Worm (Caenorhabditis elegans) whole organism, L4 larva: ENCODE measurements around the gene B0244.10.

Experiments used
- F26F4.8 ChIP-seq: fragments of 200-800 bp; sonication (Bioruptor generic); conservative IDR thresholded peaks from 2 replicates; pipeline ENCODE4 v1.3.6; 2022; ENCODE audit warnings: missing genetic modification characterization, missing compliant biosample characterization
- F37D6.2 ChIP-seq: sonication (generic microtip); optimal IDR thresholded peaks from 2 replicates; lab custom pipeline; 2016; ENCODE audit warnings: mild to moderate bottlenecking, missing genetic modification characterization, missing compliant biosample characterization
- F44E2.7 ChIP-seq: fragments of 200-800 bp; sonication (Bioruptor generic); IDR thresholded peaks from 2 replicates; pipeline ENCODE4 v2.1.2; 2022; ENCODE audit warnings: missing genetic modification characterization, missing compliant biosample characterization
- F49E8.2 ChIP-seq: sonication (generic microtip); optimal IDR thresholded peaks from 2 replicates; lab custom pipeline; 2016; ENCODE audit warnings: missing compliant biosample characterization, mild to moderate bottlenecking, missing genetic modification characterization, borderline replicate concordance
- R02D3.7 ChIP-seq: fragments of 150-350 bp; sonication (generic microtip); optimal IDR thresholded peaks from 3 replicates; lab custom pipeline; 2014; ENCODE audit warnings: missing biosample characterization, missing genetic modification characterization
- Y105C5A.15 ChIP-seq: fragments of 200-800 bp; sonication (Bioruptor generic); IDR thresholded peaks from 2 replicates; pipeline ENCODE4 v1.3.6; 2022; ENCODE audit warnings: missing genetic modification characterization, missing compliant biosample characterization
- Y48G9A.11 ChIP-seq: fragments of 200-800 bp; sonication (Bioruptor generic); IDR thresholded peaks from 2 replicates; pipeline ENCODE4 v1.3.6; 2022; ENCODE audit warnings: missing genetic modification reagents, missing genetic modification characterization, missing compliant biosample characterization
- ZK337.2 ChIP-seq: fragments of 200-800 bp; sonication (Bioruptor generic); IDR thresholded peaks from 2 replicates; pipeline ENCODE4 v1.3.6; 2022; ENCODE audit warnings: missing genetic modification reagents, missing genetic modification characterization, missing compliant biosample characterization
- aha-1 ChIP-seq: fragments of 150-350 bp; peaks from one replicate; lab custom pipeline; 2014; ENCODE audit warnings: missing biosample characterization, missing genetic modification characterization
- aly-2 ChIP-seq: sonication (generic microtip); optimal IDR thresholded peaks from 2 replicates; lab custom pipeline; 2018; ENCODE audit warnings: missing biosample characterization, missing genetic modification characterization
- ceh-20 ChIP-seq: fragments of 200-800 bp; sonication (Bioruptor generic); IDR thresholded peaks from 2 replicates; pipeline ENCODE4 v1.3.6; 2022; ENCODE audit warnings: missing genetic modification reagents, missing genetic modification characterization, missing compliant biosample characterization
- ceh-28 ChIP-seq: fragments of 150-350 bp; optimal IDR thresholded peaks from 2 replicates; lab custom pipeline; 2014; ENCODE audit warnings: missing biosample characterization, missing genetic modification reagents, missing genetic modification characterization
- ceh-32 ChIP-seq: sonication (generic microtip); optimal IDR thresholded peaks from 2 replicates; lab custom pipeline; 2016; ENCODE audit warnings: mild to moderate bottlenecking, missing genetic modification characterization, missing compliant biosample characterization; ENCODE audit not compliant: poor library complexity
- ces-1 ChIP-seq: fragments of 150-350 bp; sonication (generic microtip); optimal IDR thresholded peaks from 4 replicates; lab custom pipeline; 2014; ENCODE audit warnings: missing biosample characterization, missing genetic modification reagents, missing genetic modification characterization
- daf-12 ChIP-seq: fragments of 150-350 bp; optimal IDR thresholded peaks from 2 replicates; lab custom pipeline; 2014; ENCODE audit warnings: missing biosample characterization, missing genetic modification reagents, missing genetic modification characterization
- dpl-1 ChIP-seq: fragments of 150-350 bp; optimal IDR thresholded peaks from 2 replicates; lab custom pipeline; 2014; ENCODE audit warnings: missing biosample characterization, missing genetic modification reagents, missing genetic modification characterization
- dve-1 ChIP-seq: sonication (generic microtip); optimal IDR thresholded peaks from 2 replicates; lab custom pipeline; 2017; ENCODE audit warnings: antibody characterized with exemption, mild to moderate bottlenecking, missing genetic modification characterization, missing compliant biosample characterization; ENCODE audit not compliant: insufficient read depth
- fos-1 ChIP-seq: fragments of 150-350 bp; optimal IDR thresholded peaks from 2 replicates; lab custom pipeline; 2014; ENCODE audit warnings: missing biosample characterization, missing genetic modification characterization
- gei-8 ChIP-seq: fragments of 200-800 bp; sonication (Bioruptor generic); optimal IDR thresholded peaks from 2 replicates; lab custom pipeline; 2018; ENCODE audit warnings: mild to moderate bottlenecking, missing genetic modification characterization, missing compliant biosample characterization
- hlh-11 ChIP-seq: fragments of 200-800 bp; sonication (Bioruptor generic); optimal IDR thresholded peaks from 2 replicates; lab custom pipeline; 2018; ENCODE audit warnings: mild to moderate bottlenecking, missing genetic modification characterization, missing compliant biosample characterization
- hmg-1.1 ChIP-seq: fragments of 200-800 bp; sonication (Bioruptor generic); IDR thresholded peaks from 2 replicates; pipeline ENCODE4 v1.3.6; 2022; ENCODE audit warnings: missing genetic modification reagents, missing genetic modification characterization, missing compliant biosample characterization
- jun-1 ChIP-seq: fragments of 150-350 bp; optimal IDR thresholded peaks from 2 replicates; lab custom pipeline; 2014; ENCODE audit warnings: missing biosample characterization, missing genetic modification reagents, missing genetic modification characterization
- lin-1 ChIP-seq: fragments of 200-800 bp; sonication (Bioruptor generic); IDR thresholded peaks from 2 replicates; pipeline ENCODE4 v1.3.6; 2022; ENCODE audit warnings: missing genetic modification reagents, missing genetic modification characterization, missing compliant biosample characterization
- lin-15B ChIP-seq: fragments of 150-350 bp; sonication (generic microtip); optimal IDR thresholded peaks from 3 replicates; lab custom pipeline; 2014; ENCODE audit warnings: missing biosample characterization, missing genetic modification characterization
- lin-38 ChIP-seq: fragments of 200-800 bp; sonication (Bioruptor generic); IDR thresholded peaks from 2 replicates; pipeline ENCODE4 v1.3.6; 2022; ENCODE audit warnings: missing genetic modification reagents, missing genetic modification characterization, missing compliant biosample characterization
- lin-39 ChIP-seq: fragments of 150-350 bp; optimal IDR thresholded peaks from 2 replicates; lab custom pipeline; 2014; ENCODE audit warnings: missing biosample characterization, missing genetic modification reagents, missing genetic modification characterization
- lir-3 ChIP-seq: sonication (generic microtip); optimal IDR thresholded peaks from 2 replicates; lab custom pipeline; 2016; ENCODE audit warnings: mild to moderate bottlenecking, missing genetic modification characterization, missing compliant biosample characterization
- lsy-2 ChIP-seq, 2 experiments: fragments of 150-350 bp in 1 of 2; sonication (generic microtip) in 1 of 2; optimal IDR thresholded peaks; 2 replicates each; lab custom pipeline; 2014 to 2017; ENCODE audit warnings: missing biosample characterization in 2 of 2, missing genetic modification characterization in 2 of 2
- madf-5 ChIP-seq, 2 experiments: fragments of 200-800 bp; sonication (Bioruptor generic); IDR thresholded peaks; 2 replicates each; pipeline ENCODE4 v1.3.6; 2022; ENCODE audit warnings: missing compliant biosample characterization in 2 of 2, missing genetic modification characterization in 2 of 2
- madf-9 ChIP-seq: fragments of 200-800 bp; sonication (Bioruptor generic); conservative IDR thresholded peaks from 2 replicates; pipeline ENCODE4 v1.3.6; 2022; ENCODE audit warnings: missing genetic modification reagents, missing genetic modification characterization, missing compliant biosample characterization
- mdl-1 ChIP-seq, 2 experiments: fragments of 150-350 bp in 1 of 2; sonication (generic microtip) in 1 of 2; optimal IDR thresholded peaks; 2 replicates each; lab custom pipeline; 2014 to 2017; ENCODE audit warnings: missing biosample characterization in 2 of 2, missing genetic modification characterization in 2 of 2
- mdt-29 ChIP-seq: fragments of 200-800 bp; sonication (Bioruptor generic); IDR thresholded peaks from 2 replicates; pipeline ENCODE4 v1.3.6; 2022; ENCODE audit warnings: missing genetic modification reagents, missing genetic modification characterization, missing compliant biosample characterization
- nhr-102 ChIP-seq: sonication (generic microtip); optimal IDR thresholded peaks from 2 replicates; lab custom pipeline; 2016; ENCODE audit warnings: mild to moderate bottlenecking, missing genetic modification characterization, moderate library complexity, missing compliant biosample characterization
- nhr-11 ChIP-seq: fragments of 150-350 bp; optimal IDR thresholded peaks from 2 replicates; lab custom pipeline; 2014; ENCODE audit warnings: missing biosample characterization, missing genetic modification characterization
- nhr-111 ChIP-seq: fragments of 200-800 bp; sonication (Bioruptor generic); optimal IDR thresholded peaks from 2 replicates; lab custom pipeline; 2018; ENCODE audit warnings: mild to moderate bottlenecking, missing genetic modification characterization, missing compliant biosample characterization
- nhr-28 ChIP-seq: fragments of 150-350 bp; optimal IDR thresholded peaks from 2 replicates; lab custom pipeline; 2014; ENCODE audit warnings: missing biosample characterization, missing genetic modification characterization
- nhr-41 ChIP-seq: fragments of 200-800 bp; sonication (Bioruptor generic); IDR thresholded peaks from 2 replicates; pipeline ENCODE4 v1.3.6; 2022; ENCODE audit warnings: missing genetic modification reagents, missing genetic modification characterization, missing compliant biosample characterization
- nhr-48 ChIP-seq: sonication (generic microtip); optimal IDR thresholded peaks from 2 replicates; lab custom pipeline; 2016; ENCODE audit warnings: mild to moderate bottlenecking, missing genetic modification characterization, missing compliant biosample characterization
- nhr-77 ChIP-seq: fragments of 150-350 bp; optimal IDR thresholded peaks from 2 replicates; lab custom pipeline; 2014; ENCODE audit warnings: missing biosample characterization, missing genetic modification characterization
- saeg-2 ChIP-seq: fragments of 200-800 bp; sonication (Bioruptor generic); IDR thresholded peaks from 2 replicates; pipeline ENCODE4 v1.3.6; 2022; ENCODE audit warnings: missing genetic modification reagents, missing genetic modification characterization, missing compliant biosample characterization
- sdz-12 ChIP-seq: fragments of 200-800 bp; sonication (Bioruptor generic); optimal IDR thresholded peaks from 2 replicates; lab custom pipeline; 2018; ENCODE audit warnings: mild to moderate bottlenecking, missing genetic modification characterization, missing compliant biosample characterization
- set-16 ChIP-seq: fragments of 200-800 bp; sonication (Bioruptor generic); IDR thresholded peaks from 2 replicates; pipeline ENCODE4 v1.3.6; 2022; ENCODE audit warnings: missing genetic modification reagents, missing genetic modification characterization, missing compliant biosample characterization
- spr-1 ChIP-seq: sonication (generic microtip); optimal IDR thresholded peaks from 2 replicates; lab custom pipeline; 2016; ENCODE audit warnings: mild to moderate bottlenecking, missing genetic modification characterization, missing compliant biosample characterization
- tag-97 ChIP-seq: fragments of 200-800 bp; sonication (Bioruptor generic); IDR thresholded peaks from 2 replicates; pipeline ENCODE4 v1.3.6; 2022; ENCODE audit warnings: missing genetic modification characterization, missing compliant biosample characterization
- tra-1 ChIP-seq: fragments of 200-800 bp; sonication (Bioruptor generic); IDR thresholded peaks from 2 replicates; pipeline ENCODE4 v1.3.6; 2022; ENCODE audit warnings: missing genetic modification reagents, missing genetic modification characterization, missing compliant biosample characterization
- unc-130 ChIP-seq: sonication (generic microtip); optimal IDR thresholded peaks from 2 replicates; lab custom pipeline; 2016; ENCODE audit warnings: missing genetic modification reagents, missing genetic modification characterization, missing compliant biosample characterization
- unc-39 ChIP-seq: sonication (generic microtip); optimal IDR thresholded peaks from 2 replicates; lab custom pipeline; 2017; ENCODE audit warnings: missing biosample characterization, missing genetic modification characterization
- unc-62 ChIP-seq, 3 experiments: fragments of 150-350 bp in 1 of 3; sonication (generic microtip); optimal IDR thresholded peaks in 2 of 3; peaks in 1 of 3; 1 replicate in 1 of 3; 2 replicates in 2 of 3; lab custom pipeline; 2014 to 2017; ENCODE audit warnings: missing biosample characterization in 3 of 3, missing genetic modification characterization in 3 of 3, missing genetic modification reagents in 3 of 3, missing genotype in 1 of 3
- vab-7 ChIP-seq: fragments of 200-800 bp; sonication (Bioruptor generic); IDR thresholded peaks from 2 replicates; pipeline ENCODE4 v1.3.6; 2022; ENCODE audit warnings: missing genetic modification reagents, missing genetic modification characterization, missing compliant biosample characterization
- zfp-3 ChIP-seq: fragments of 200-800 bp; sonication (Bioruptor generic); conservative IDR thresholded peaks from 2 replicates; pipeline ENCODE4 v1.3.6; 2022; ENCODE audit warnings: missing genetic modification reagents, missing genetic modification characterization, missing compliant biosample characterization

The B0244.10 gene

ce11 chrIII:5706077-5706627, 28.8 kb upstream of the B0244.10 start, which contains the start of gene rpl-23 (continued):
- TF ChIP-seq nhr-48 (tag; lab: Kevin White, UChicago) = peak; percentile 13
- peak; percentile 96 for TF ChIP-seq nhr-11 (tag; lab: Kevin White, UChicago)
- TF ChIP-seq ces-1 (GFP tag; lab: Kevin White, UChicago) = peak; percentile 63
- peak; percentile 85 for TF ChIP-seq ceh-28 (tag; lab: Kevin White, UChicago)
- TF ChIP-seq R02D3.7 (tag; lab: Kevin White, UChicago) = peak; percentile 96
- TF ChIP-seq lin-39 (tag; lab: Kevin White, UChicago) = no peak
- peak; percentile 85 for TF ChIP-seq lin-38 (GFP tag; lab: Robert Waterston, UW)
- TF ChIP-seq unc-39 (tag; lab: Kevin White, UChicago) = no peak
- TF ChIP-seq Y105C5A.15 (GFP tag; lab: Robert Waterston, UW) = no peak
- no peak for TF ChIP-seq nhr-41 (GFP tag; lab: Robert Waterston, UW)
- TF ChIP-seq lir-3 (tag; lab: Kevin White, UChicago) = no peak
- peak; percentile 65; the same call in 1 of the 2 replicates for TF ChIP-seq tra-1
- no peak for TF ChIP-seq tag-97 (GFP tag; lab: Robert Waterston, UW)
- TF ChIP-seq set-16 (GFP tag; lab: Robert Waterston, UW) = no peak
- peak; percentile 77 for TF ChIP-seq hlh-11 (tag; lab: Kevin White, UChicago)
- TF ChIP-seq nhr-102 (tag; lab: Kevin White, UChicago) = peak; percentile 52
- peak; percentile 56 for TF ChIP-seq unc-130 (GFP tag; lab: Kevin White, UChicago)
- no peak for TF ChIP-seq F44E2.7 (GFP tag; lab: Robert Waterston, UW)
- peak; percentile 97 for TF ChIP-seq aha-1
- TF ChIP-seq zfp-3 = no peak
- TF ChIP-seq ceh-20 (GFP tag; lab: Robert Waterston, UW) = peak; percentile 52; the same call in 1 of the 2 replicates
- TF ChIP-seq fos-1 = no peak
- peak; percentile 15 for TF ChIP-seq spr-1 (tag; lab: Kevin White, UChicago)
- TF ChIP-seq F26F4.8 (GFP tag; lab: Robert Waterston, UW) = no peak
- no peak for TF ChIP-seq F49E8.2 (tag; lab: Kevin White, UChicago)
- no peak for TF ChIP-seq ceh-32 (tag; lab: Kevin White, UChicago)
- no peak for TF ChIP-seq lin-15B (tag; lab: Kevin White, UChicago)
- TF ChIP-seq saeg-2 (GFP tag; lab: Robert Waterston, UW) = 0 out of 2 replicates have a peak, but pooled peaks have one; percentile 14
- peak; percentile 61 for TF ChIP-seq vab-7
- TF ChIP-seq nhr-28 (tag; lab: Kevin White, UChicago) = peak; percentile 83
- TF ChIP-seq unc-62 (GFP tag; optimal IDR thresholded peaks at IDR 0.05 in 1 of 2; lab: Kevin White, UChicago) = peak in 1 of 2 experiments; percentile 21
- no peak for TF ChIP-seq unc-62 (tag; optimal IDR thresholded peaks at IDR 0.05; lab: Kevin White, UChicago)
- TF ChIP-seq lsy-2 (tag; optimal IDR thresholded peaks at IDR 0.05; lab: Kevin White, UChicago) = peak; percentile 83 to 96
- no peak for TF ChIP-seq sdz-12 (GFP tag; lab: Kevin White, UChicago)
- peak; percentile 77 for TF ChIP-seq hmg-1.1 (GFP tag; lab: Robert Waterston, UW)
- peak; percentile 35; the same call in 1 of the 2 replicates for TF ChIP-seq Y48G9A.11 (GFP tag; lab: Robert Waterston, UW)
- no peak for TF ChIP-seq daf-12 (tag; lab: Kevin White, UChicago)
- TF ChIP-seq madf-9 (GFP tag; lab: Robert Waterston, UW) = no peak; the same call in 1 of the 2 replicates
- TF ChIP-seq mdl-1 (tag; optimal IDR thresholded peaks at IDR 0.05; lab: Kevin White, UChicago) = peak in 1 of 2 experiments; percentile 71
- TF ChIP-seq madf-5 (GFP tag; IDR thresholded peaks at IDR 0.05; lab: Robert Waterston, UW) = no peak
- no peak for TF ChIP-seq gei-8 (GFP tag; lab: Kevin White, UChicago)
- TF ChIP-seq lin-1 = no peak
- no peak for TF ChIP-seq nhr-111 (GFP tag; lab: Kevin White, UChicago)
- peak; percentile 94 for TF ChIP-seq dve-1
- peak; percentile 27 for TF ChIP-seq jun-1 (tag; lab: Kevin White, UChicago)
- TF ChIP-seq dpl-1 (GFP tag; lab: Kevin White, UChicago) = peak; percentile 88
- TF ChIP-seq aly-2 = no peak
- TF ChIP-seq F37D6.2 (tag; lab: Kevin White, UChicago) = peak; percentile 59
- TF ChIP-seq nhr-77 = peak; percentile 96
- 0 out of 2 replicates have a peak, but pooled peaks have one; percentile 23 for TF ChIP-seq ZK337.2 (GFP tag; lab: Robert Waterston, UW)
- TF ChIP-seq mdt-29 (GFP tag; lab: Robert Waterston, UW) = no peak
